Worm (Caenorhabditis elegans) whole organism, late embryonic: ENCODE measurements around the gene C01G6.3.

Experiments
- C08G9.2 ChIP-seq: sonication (generic microtip); optimal IDR thresholded peaks from 2 replicates; lab custom pipeline; 2016; ENCODE audit warnings: mild to moderate bottlenecking, missing genetic modification characterization, moderate library complexity, missing compliant biosample characterization
- C38D4.7 ChIP-seq: fragments of 200-800 bp; sonication (Bioruptor generic); optimal IDR thresholded peaks from 2 replicates; lab custom pipeline; 2018; ENCODE audit warnings: mild to moderate bottlenecking, missing genetic modification characterization, moderate library complexity, missing compliant biosample characterization
- T23F11.4 ChIP-seq: fragments of 200-800 bp; sonication (Bioruptor generic); optimal IDR thresholded peaks from 2 replicates; lab custom pipeline; 2018; ENCODE audit warnings: mild to moderate bottlenecking, missing genetic modification characterization, missing compliant biosample characterization
- ama-1 ChIP-seq: fragments of 150-350 bp; optimal IDR thresholded peaks from 2 replicates; lab custom pipeline; 2014
- ceh-19 ChIP-seq: fragments of 200-800 bp; sonication (Bioruptor generic); optimal IDR thresholded peaks from 2 replicates; lab custom pipeline; 2018; ENCODE audit warnings: mild to moderate bottlenecking, missing genetic modification characterization, missing compliant biosample characterization
- ceh-2 ChIP-seq: sonication (generic microtip); optimal IDR thresholded peaks from 2 replicates; lab custom pipeline; 2016; ENCODE audit warnings: missing genotype, missing genetic modification characterization, missing compliant biosample characterization
- ceh-30 ChIP-seq: fragments of 150-350 bp; optimal IDR thresholded peaks from 2 replicates; lab custom pipeline; 2014; ENCODE audit warnings: missing biosample characterization, missing genetic modification characterization
- ceh-31 ChIP-seq: sonication (generic microtip); optimal IDR thresholded peaks from 2 replicates; lab custom pipeline; 2016; ENCODE audit warnings: missing genetic modification characterization, missing compliant biosample characterization
- ceh-34 ChIP-seq: sonication (generic microtip); optimal IDR thresholded peaks from 2 replicates; lab custom pipeline; 2016; ENCODE audit warnings: mild to moderate bottlenecking, missing genetic modification characterization, missing compliant biosample characterization
- ceh-48 ChIP-seq: sonication (generic microtip); optimal IDR thresholded peaks from 2 replicates; lab custom pipeline; 2016; ENCODE audit warnings: missing genetic modification characterization, inconsistent platforms, missing compliant biosample characterization
- dmd-4 ChIP-seq: sonication (generic microtip); optimal IDR thresholded peaks from 2 replicates; lab custom pipeline; 2016; ENCODE audit warnings: borderline replicate concordance, missing genetic modification characterization, missing compliant biosample characterization
- gmeb-2 ChIP-seq: sonication (generic microtip); optimal IDR thresholded peaks from 2 replicates; lab custom pipeline; 2016; ENCODE audit warnings: missing genetic modification characterization, inconsistent platforms, missing compliant biosample characterization
- hlh-30 ChIP-seq: sonication (generic microtip); optimal IDR thresholded peaks from 2 replicates; lab custom pipeline; 2017; ENCODE audit warnings: antibody characterized with exemption, missing genetic modification characterization, missing compliant biosample characterization; ENCODE audit not compliant: insufficient read depth
- hlh-8 ChIP-seq: sonication (generic microtip); optimal IDR thresholded peaks from 2 replicates; lab custom pipeline; 2016; ENCODE audit warnings: missing genotype, missing genetic modification characterization, missing compliant biosample characterization
- lin-11 ChIP-seq: fragments of 200-800 bp; sonication (Bioruptor generic); optimal IDR thresholded peaks from 2 replicates; lab custom pipeline; 2018; ENCODE audit warnings: mild to moderate bottlenecking, missing genetic modification characterization, missing compliant biosample characterization
- npax-4 ChIP-seq: sonication (generic microtip); optimal IDR thresholded peaks from 2 replicates; lab custom pipeline; 2016; ENCODE audit warnings: missing genetic modification characterization, missing compliant biosample characterization
- sdc-2 ChIP-seq: sonication (generic microtip); optimal IDR thresholded peaks from 2 replicates; lab custom pipeline; 2016; ENCODE audit warnings: missing genotype, missing genetic modification characterization, missing compliant biosample characterization
- sox-4 ChIP-seq: sonication (generic microtip); optimal IDR thresholded peaks from 2 replicates; lab custom pipeline; 2017; ENCODE audit warnings: mild to moderate bottlenecking, missing genetic modification characterization, inconsistent platforms, missing compliant biosample characterization
- tbx-2 ChIP-seq: sonication (generic microtip); optimal IDR thresholded peaks from 2 replicates; lab custom pipeline; 2016; ENCODE audit warnings: missing genetic modification characterization, missing compliant biosample characterization
- unc-42 ChIP-seq: sonication (generic microtip); optimal IDR thresholded peaks from 2 replicates; lab custom pipeline; 2016; ENCODE audit warnings: missing genotype, missing genetic modification characterization, missing compliant biosample characterization
- unc-55 ChIP-seq: sonication (generic microtip); optimal IDR thresholded peaks from 2 replicates; lab custom pipeline; 2017; ENCODE audit warnings: missing biosample characterization, missing genetic modification reagents, missing genetic modification characterization
- zip-5 ChIP-seq: sonication (generic microtip); optimal IDR thresholded peaks from 2 replicates; lab custom pipeline; 2016; ENCODE audit warnings: missing genetic modification characterization, missing compliant biosample characterization

Gene C01G6.3

DNA sequence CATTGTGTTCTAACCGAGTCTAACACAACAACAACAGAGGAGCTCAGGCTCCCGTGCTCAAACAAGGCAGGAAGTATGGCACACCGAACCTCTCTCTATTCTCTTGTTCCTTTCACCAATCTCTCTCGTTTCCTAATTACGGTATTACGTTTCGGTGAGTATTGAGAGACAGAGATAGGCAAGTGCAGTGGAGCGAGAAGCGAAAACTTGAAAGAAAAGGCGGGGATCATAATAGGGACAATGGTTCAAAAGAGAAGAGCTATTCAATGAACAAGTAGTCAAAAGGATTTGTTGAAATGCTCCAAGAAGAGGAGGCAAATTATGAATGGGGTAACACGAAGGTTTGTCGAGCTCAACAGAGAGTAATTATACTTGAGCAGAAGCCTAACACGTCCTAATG is 43.6 kb downstream of the C01G6.3 start (continued):
- TF ChIP-seq lin-11 (tag; lab: Kevin White, UChicago) (no peak), T23F11.4 (no peak), dmd-4 (tag; lab: Kevin White, UChicago) (no peak), hlh-30 (tag; lab: Kevin White, UChicago) (no peak)

- peak; percentile 97 for TF ChIP-seq ceh-34 (tag; lab: Kevin White, UChicago)
- TF ChIP-seq sox-4 (tag; lab: Kevin White, UChicago): no peak
- TF ChIP-seq sdc-2 (tag; lab: Kevin White, UChicago): no peak
- TF ChIP-seq ceh-19 (GFP tag; lab: Kevin White, UChicago): no peak
- no peak for TF ChIP-seq zip-5 (tag; lab: Kevin White, UChicago)
- no peak for TF ChIP-seq npax-4 (tag; lab: Kevin White, UChicago)
Observed at ce11 chrII:9314733-9315132, 45.0 kb downstream of the C01G6.3 start.

- TF ChIP-seq ceh-48 (tag; lab: Kevin White, UChicago) (no peak), ama-1 (lab: Kevin White, UChicago) (no peak), unc-55 (GFP tag; lab: Kevin White, UChicago) (peak; percentile 99), unc-42 (tag; lab: Kevin White, UChicago) (peak; percentile 44)
Observed at ce11 chrII:9315692-9316091, 46.0 kb downstream of the C01G6.3 start.

- TF ChIP-seq tbx-2 (tag; lab: Kevin White, UChicago): peak; percentile 32
- TF ChIP-seq ceh-30 (tag; lab: Kevin White, UChicago): no peak
- TF ChIP-seq ceh-31 (tag; lab: Kevin White, UChicago): peak; percentile 1
- TF ChIP-seq hlh-30 (tag; lab: Kevin White, UChicago): peak; percentile 19
Observed at ce11 chrII:9316801-9317200, 47.1 kb downstream of the C01G6.3 start.

ce11 chrII:9319058-9319915 is 49.6 kb downstream of the C01G6.3 start, which contains the start of the genes csa-1 and wdfy-2:
Gene csa-1 (minus strand): TSS chrII:9319726.
Gene wdfy-2 (plus strand): TSS chrII:9319865.
- TF ChIP-seq gmeb-2 (tag; lab: Kevin White, UChicago) (no peak), ceh-2 (tag; lab: Kevin White, UChicago) (peak; percentile 19), ceh-31 (tag; lab: Kevin White, UChicago) (peak; percentile 26), C08G9.2 (tag; lab: Kevin White, UChicago) (peak; percentile 39), ceh-48 (tag; lab: Kevin White, UChicago) (no peak), hlh-8 (no peak), C38D4.7 (no peak)
